Fruit fly (Drosophila melanogaster): Measurements from ENCODE around the gene CG42835.

Gene CG42835

dm6 chr3R:17420338-17420737, at the start of gene CG42835:
TSS of gene CG42835 (plus strand) at chr3R:17420638.
- TF ChIP-seq CG17801 (GFP tag; optimal IDR thresholded peaks at IDR 0.05; ENCODE audit: partially characterized antibody): no peak

dm6 chr3R:17371094-17371493, 49.3 kb upstream of the CG42835 start:
- TF ChIP-seq CG17801 (GFP tag; optimal IDR thresholded peaks at IDR 0.05; ENCODE audit: partially characterized antibody): no peak

DNA sequence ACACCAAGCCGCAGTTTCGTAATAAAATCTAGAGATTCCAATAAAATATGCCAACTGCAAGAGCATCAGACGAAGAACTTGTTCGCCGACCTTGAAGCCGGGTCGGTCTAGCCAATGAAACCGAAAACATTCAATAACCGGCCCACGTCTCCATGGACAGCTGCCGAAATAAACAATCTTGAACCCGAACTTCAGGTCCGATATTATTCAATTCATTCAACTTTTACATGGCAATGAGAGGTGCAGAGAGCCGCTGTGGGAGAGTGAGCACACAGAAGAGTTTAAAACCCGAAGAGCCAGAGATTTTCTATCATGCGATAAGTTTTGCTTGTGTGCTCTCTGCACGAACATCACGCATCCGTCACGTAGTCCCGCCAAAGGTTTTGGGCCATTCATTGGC, 42.9 kb upstream of the CG42835 start:
- no peak for TF ChIP-seq CG17801 (GFP tag; optimal IDR thresholded peaks at IDR 0.05; ENCODE audit: partially characterized antibody)

dm6 chr3R:17379051-17379450, 41.4 kb upstream of the CG42835 start:
- TF ChIP-seq CG17801 (GFP tag; optimal IDR thresholded peaks at IDR 0.05; ENCODE audit: partially characterized antibody): no peak

- TF ChIP-seq CG17801 (GFP tag; optimal IDR thresholded peaks at IDR 0.05; ENCODE audit: partially characterized antibody): no peak
Measured at dm6 chr3R:17379742-17380141, 40.7 kb upstream of the CG42835 start, which contains the start of gene lute. TSS of gene lute (plus strand) at chr3R:17379944.

DNA sequence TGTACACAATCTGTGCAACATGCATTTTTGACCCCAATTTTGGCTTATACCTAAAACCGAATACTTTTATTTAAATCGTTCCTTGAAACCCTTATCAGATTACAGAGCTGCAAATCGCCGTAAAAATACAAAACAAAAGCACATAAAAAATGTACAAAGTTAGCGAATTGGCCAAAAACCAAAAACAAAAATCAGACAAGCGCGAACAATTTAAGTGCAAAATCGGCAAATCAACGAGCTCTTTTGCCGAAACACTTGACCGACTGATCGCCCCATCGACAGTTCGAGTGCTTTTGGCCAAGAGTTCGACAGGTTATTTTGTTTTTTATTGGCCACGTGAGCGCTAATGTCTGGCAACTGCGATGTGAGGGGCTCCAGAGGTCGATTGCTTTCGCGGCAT, 38.5 kb upstream of the CG42835 start:
- TF ChIP-seq CG17801 (GFP tag; optimal IDR thresholded peaks at IDR 0.05; ENCODE audit: partially characterized antibody): no peak

- TF ChIP-seq CG17801 (GFP tag; optimal IDR thresholded peaks at IDR 0.05; ENCODE audit: partially characterized antibody): peak; percentile 79
Measured at dm6 chr3R:17385329-17386019, 35.0 kb upstream of the CG42835 start.

- peak; percentile 51 for TF ChIP-seq CG17801 (GFP tag; optimal IDR thresholded peaks at IDR 0.05; ENCODE audit: partially characterized antibody)
Measured at dm6 chr3R:17386168-17386819, 34.1 kb upstream of the CG42835 start.

dm6 chr3R:17391313-17391845, 29.1 kb upstream of the CG42835 start, which contains the start of the genes Brf and sds22:
TSS of gene Brf (minus strand) at chr3R:17391337.
TSS of gene sds22 (plus strand) at chr3R:17391594.
- TF ChIP-seq CG17801 (GFP tag; optimal IDR thresholded peaks at IDR 0.05; ENCODE audit: partially characterized antibody): peak; percentile 96

dm6 chr3R:17394318-17395188, 25.9 kb upstream of the CG42835 start, which contains the start of gene CREG:
TSS of gene CREG (minus strand) at chr3R:17394640.
- TF ChIP-seq CG17801 (GFP tag; optimal IDR thresholded peaks at IDR 0.05; ENCODE audit: partially characterized antibody): no peak

dm6 chr3R:17400102-17400501, 20.3 kb upstream of the CG42835 start:
- no peak for TF ChIP-seq CG17801 (GFP tag; optimal IDR thresholded peaks at IDR 0.05; ENCODE audit: partially characterized antibody)

dm6 chr3R:17400675-17401118, 19.7 kb upstream of the CG42835 start:
- peak; percentile 51 for TF ChIP-seq CG17801 (GFP tag; optimal IDR thresholded peaks at IDR 0.05; ENCODE audit: partially characterized antibody)

dm6 chr3R:17401289-17401752, 19.1 kb upstream of the CG42835 start:
- TF ChIP-seq CG17801 (GFP tag; optimal IDR thresholded peaks at IDR 0.05; ENCODE audit: partially characterized antibody): peak; percentile 20

dm6 chr3R:17402434-17402833, 18.0 kb upstream of the CG42835 start, which contains the start of gene Sur-8:
TSS of gene Sur-8 (minus strand) at chr3R:17402515.
- TF ChIP-seq CG17801 (GFP tag; optimal IDR thresholded peaks at IDR 0.05; ENCODE audit: partially characterized antibody): no peak

dm6 chr3R:17403188-17403587, 17.2 kb upstream of the CG42835 start, which contains the start of gene CG34279:
TSS of gene CG34279 (minus strand) at chr3R:17403288.
- no peak for TF ChIP-seq CG17801 (GFP tag; optimal IDR thresholded peaks at IDR 0.05; ENCODE audit: partially characterized antibody)
